Fruit fly (Drosophila melanogaster) whole organism, prepupa: ENCODE data around the gene CG5910.
A peak's percentile ranks its signal among the peaks of the same experiment; 100 is the strongest.

Source experiments
- Blimp-1 ChIP-seq: fragments of 200-800 bp; sonication (Bioruptor generic); optimal IDR thresholded peaks from 3 replicates; lab custom pipeline; 2017; ENCODE audit warnings: missing biosample characterization, missing genetic modification characterization, mild to moderate bottlenecking, moderate library complexity, missing genetic modification reagents
- CG10631 ChIP-seq: fragments of 200-800 bp; sonication (Bioruptor generic); optimal IDR thresholded peaks from 2 replicates; lab custom pipeline; 2016; ENCODE audit warnings: missing biosample characterization, missing genetic modification characterization
- CG10669 ChIP-seq: fragments of 200-800 bp; sonication (Bioruptor generic); optimal IDR thresholded peaks from 3 replicates; lab custom pipeline; 2018; ENCODE audit warnings: missing biosample characterization, mild to moderate bottlenecking, missing genetic modification characterization, moderate library complexity
- CG11294 ChIP-seq: fragments of 200-800 bp; sonication (Bioruptor generic); IDR thresholded peaks from 2 replicates; pipeline ENCODE4 v1.3.6; 2022; ENCODE audit warnings: missing biosample characterization, missing genetic modification characterization
- CG11762 ChIP-seq: fragments of 200-800 bp; sonication (Bioruptor generic); optimal IDR thresholded peaks from 3 replicates; lab custom pipeline; 2016; ENCODE audit warnings: missing biosample characterization, missing genetic modification characterization; ENCODE audit not compliant: insufficient read depth
- CG15336 ChIP-seq: fragments of 200-800 bp; sonication (Bioruptor generic); IDR thresholded peaks from 2 replicates; pipeline ENCODE4 v1.3.6; 2022; ENCODE audit warnings: missing biosample characterization, missing genetic modification characterization
- CG1621 ChIP-seq: fragments of 200-800 bp; sonication (Bioruptor generic); optimal IDR thresholded peaks from 3 replicates; lab custom pipeline; 2018; ENCODE audit warnings: missing biosample characterization, mild to moderate bottlenecking, missing genetic modification characterization
- CG16779 ChIP-seq: fragments of 200-800 bp; sonication (Bioruptor generic); optimal IDR thresholded peaks from 3 replicates; lab custom pipeline; 2017; ENCODE audit warnings: missing biosample characterization, mild to moderate bottlenecking, missing genetic modification characterization
- CG3032 ChIP-seq: fragments of 200-800 bp; optimal IDR thresholded peaks from 2 replicates; lab custom pipeline; 2019; ENCODE audit warnings: missing biosample characterization, mild to moderate bottlenecking, missing genetic modification characterization, moderate library complexity
- CG32006 ChIP-seq: fragments of 200-800 bp; sonication (Bioruptor generic); optimal IDR thresholded peaks from 3 replicates; lab custom pipeline; 2017; ENCODE audit warnings: missing biosample characterization, mild to moderate bottlenecking, missing genetic modification characterization
- CG34406 ChIP-seq: fragments of 200-800 bp; sonication (Bioruptor generic); optimal IDR thresholded peaks from 3 replicates; lab custom pipeline; 2016; ENCODE audit warnings: missing biosample characterization, missing genetic modification characterization
- CG3919 ChIP-seq: fragments of 200-800 bp; sonication (Bioruptor generic); optimal IDR thresholded peaks from 3 replicates; lab custom pipeline; 2016; ENCODE audit warnings: missing biosample characterization, missing genetic modification characterization
- CG6163 ChIP-seq: fragments of 200-800 bp; sonication (Bioruptor generic); IDR thresholded peaks from 3 replicates; pipeline ENCODE4 v1.3.6; 2022; ENCODE audit warnings: missing biosample characterization, missing genetic modification characterization
- CG6276 ChIP-seq: fragments of 200-800 bp; sonication (Bioruptor generic); optimal IDR thresholded peaks from 2 replicates; lab custom pipeline; 2017; ENCODE audit warnings: missing biosample characterization, mild to moderate bottlenecking, missing genetic modification characterization
- CG6792 ChIP-seq: fragments of 200-800 bp; sonication (Bioruptor generic); optimal IDR thresholded peaks from 3 replicates; lab custom pipeline; 2016; ENCODE audit warnings: missing biosample characterization, missing genetic modification characterization
- CG7368 ChIP-seq: fragments of 200-800 bp; sonication (Bioruptor generic); optimal IDR thresholded peaks from 3 replicates; lab custom pipeline; 2016; ENCODE audit warnings: missing biosample characterization, missing genetic modification characterization
- CG8319 ChIP-seq: fragments of 200-800 bp; sonication (Bioruptor generic); optimal IDR thresholded peaks from 3 replicates; lab custom pipeline; 2016; ENCODE audit warnings: missing biosample characterization, missing genetic modification characterization
- CG8632 ChIP-seq: fragments of 200-800 bp; sonication (Bioruptor generic); optimal IDR thresholded peaks from 3 replicates; lab custom pipeline; 2016; ENCODE audit warnings: missing biosample characterization, missing genetic modification characterization
- CG9139 ChIP-seq: fragments of 200-800 bp; sonication (Bioruptor generic); optimal IDR thresholded peaks from 3 replicates; lab custom pipeline; 2017; ENCODE audit warnings: missing biosample characterization, mild to moderate bottlenecking, missing genetic modification characterization
- Eip75B ChIP-seq: fragments of 200-800 bp; sonication (Bioruptor generic); optimal IDR thresholded peaks from 3 replicates; lab custom pipeline; 2016; ENCODE audit warnings: missing biosample characterization, missing genetic modification characterization
- Eip78C ChIP-seq: fragments of 200-800 bp; sonication (Bioruptor generic); peaks from one replicate; lab custom pipeline; 2016; ENCODE audit warnings: missing biosample characterization, missing genetic modification characterization
- Eip93F ChIP-seq: fragments of 200-800 bp; sonication (Bioruptor generic); optimal IDR thresholded peaks from 2 replicates; lab custom pipeline; 2016; ENCODE audit warnings: missing biosample characterization, mild to moderate bottlenecking, missing genetic modification characterization
- Ets21C ChIP-seq: fragments of 200-800 bp; sonication (Bioruptor generic); optimal IDR thresholded peaks from 3 replicates; lab custom pipeline; 2016; ENCODE audit warnings: missing biosample characterization, missing genetic modification characterization
- Hr39 ChIP-seq: fragments of 200-800 bp; sonication (Bioruptor generic); optimal IDR thresholded peaks from 2 replicates; lab custom pipeline; 2016; ENCODE audit warnings: missing biosample characterization, missing genetic modification characterization
- Hr4 ChIP-seq: fragments of 200-800 bp; sonication (Bioruptor generic); optimal IDR thresholded peaks from 3 replicates; lab custom pipeline; 2016; ENCODE audit warnings: missing biosample characterization, missing genetic modification characterization
- Lpt ChIP-seq: fragments of 200-800 bp; sonication (Bioruptor generic); optimal IDR thresholded peaks from 3 replicates; lab custom pipeline; 2016; ENCODE audit warnings: missing biosample characterization, missing genetic modification characterization
- Met ChIP-seq: fragments of 200-800 bp; sonication (Bioruptor generic); optimal IDR thresholded peaks from 3 replicates; lab custom pipeline; 2016; ENCODE audit warnings: missing biosample characterization, missing genetic modification characterization
- Smox ChIP-seq: fragments of 200-800 bp; sonication (Bioruptor generic); optimal IDR thresholded peaks from 3 replicates; lab custom pipeline; 2016; ENCODE audit warnings: missing biosample characterization, missing genetic modification characterization
- Sox102F ChIP-seq: fragments of 200-800 bp; sonication (Bioruptor generic); optimal IDR thresholded peaks from 2 replicates; lab custom pipeline; 2016; ENCODE audit warnings: missing biosample characterization, mild to moderate bottlenecking, missing genetic modification characterization
- Sox14 ChIP-seq: fragments of 200-800 bp; sonication (Bioruptor generic); optimal IDR thresholded peaks from 3 replicates; lab custom pipeline; 2016; ENCODE audit warnings: missing biosample characterization, missing genetic modification characterization
- Sox15 ChIP-seq: fragments of 200-800 bp; sonication (Bioruptor generic); optimal IDR thresholded peaks from 3 replicates; lab custom pipeline; 2016; ENCODE audit warnings: missing biosample characterization, missing genetic modification characterization
- dac ChIP-seq: fragments of 200-800 bp; sonication (Bioruptor generic); optimal IDR thresholded peaks from 2 replicates; lab custom pipeline; 2017; ENCODE audit warnings: missing biosample characterization, mild to moderate bottlenecking, missing genetic modification characterization
- dsx ChIP-seq: fragments of 200-800 bp; optimal IDR thresholded peaks from 3 replicates; lab custom pipeline; 2019; ENCODE audit warnings: missing biosample characterization, mild to moderate bottlenecking, missing genetic modification characterization, moderate library complexity; ENCODE audit not compliant: poor library complexity, severe bottlenecking
- fd59A ChIP-seq: fragments of 200-800 bp; sonication (Bioruptor generic); optimal IDR thresholded peaks from 2 replicates; lab custom pipeline; 2017; ENCODE audit warnings: missing biosample characterization, mild to moderate bottlenecking, missing genetic modification characterization, missing genetic modification reagents
- fd85E ChIP-seq: fragments of 200-800 bp; sonication (Bioruptor generic); optimal IDR thresholded peaks from 3 replicates; lab custom pipeline; 2016; ENCODE audit warnings: missing biosample characterization, missing genetic modification characterization
- fkh ChIP-seq: fragments of 200-800 bp; sonication (Bioruptor generic); optimal IDR thresholded peaks from 3 replicates; lab custom pipeline; 2017; ENCODE audit warnings: missing biosample characterization, mild to moderate bottlenecking, missing genetic modification characterization, moderate library complexity
- lz ChIP-seq: fragments of 200-800 bp; sonication (Bioruptor generic); optimal IDR thresholded peaks from 3 replicates; lab custom pipeline; 2016; ENCODE audit warnings: missing biosample characterization, missing genetic modification characterization
- pdm3 ChIP-seq: fragments of 200-800 bp; sonication (Bioruptor generic); optimal IDR thresholded peaks from 3 replicates; lab custom pipeline; 2016; ENCODE audit warnings: missing biosample characterization, missing genetic modification characterization
- salr ChIP-seq, 2 experiments: fragments of 200-800 bp; sonication (Bioruptor generic); optimal IDR thresholded peaks; 3 replicates each; lab custom pipeline; 2016 to 2018; ENCODE audit warnings: missing biosample characterization in 2 of 2, missing genetic modification characterization in 2 of 2, mild to moderate bottlenecking in 1 of 2
- spab ChIP-seq: fragments of 200-800 bp; sonication (Bioruptor generic); optimal IDR thresholded peaks from 2 replicates; lab custom pipeline; 2017; ENCODE audit warnings: missing biosample characterization, mild to moderate bottlenecking, missing genetic modification characterization, missing genetic modification reagents
- svp ChIP-seq: fragments of 200-800 bp; sonication (Bioruptor generic); peaks from one replicate; lab custom pipeline; 2016; ENCODE audit warnings: missing biosample characterization, missing genetic modification characterization
- topi ChIP-seq: fragments of 200-800 bp; sonication (Bioruptor generic); optimal IDR thresholded peaks from 3 replicates; lab custom pipeline; 2016; ENCODE audit warnings: missing biosample characterization, missing genetic modification characterization
- vri ChIP-seq: fragments of 200-800 bp; sonication (Bioruptor generic); optimal IDR thresholded peaks from 3 replicates; lab custom pipeline; 2016; ENCODE audit warnings: missing biosample characterization, mild to moderate bottlenecking, missing genetic modification characterization

The CG5910 gene

DNA sequence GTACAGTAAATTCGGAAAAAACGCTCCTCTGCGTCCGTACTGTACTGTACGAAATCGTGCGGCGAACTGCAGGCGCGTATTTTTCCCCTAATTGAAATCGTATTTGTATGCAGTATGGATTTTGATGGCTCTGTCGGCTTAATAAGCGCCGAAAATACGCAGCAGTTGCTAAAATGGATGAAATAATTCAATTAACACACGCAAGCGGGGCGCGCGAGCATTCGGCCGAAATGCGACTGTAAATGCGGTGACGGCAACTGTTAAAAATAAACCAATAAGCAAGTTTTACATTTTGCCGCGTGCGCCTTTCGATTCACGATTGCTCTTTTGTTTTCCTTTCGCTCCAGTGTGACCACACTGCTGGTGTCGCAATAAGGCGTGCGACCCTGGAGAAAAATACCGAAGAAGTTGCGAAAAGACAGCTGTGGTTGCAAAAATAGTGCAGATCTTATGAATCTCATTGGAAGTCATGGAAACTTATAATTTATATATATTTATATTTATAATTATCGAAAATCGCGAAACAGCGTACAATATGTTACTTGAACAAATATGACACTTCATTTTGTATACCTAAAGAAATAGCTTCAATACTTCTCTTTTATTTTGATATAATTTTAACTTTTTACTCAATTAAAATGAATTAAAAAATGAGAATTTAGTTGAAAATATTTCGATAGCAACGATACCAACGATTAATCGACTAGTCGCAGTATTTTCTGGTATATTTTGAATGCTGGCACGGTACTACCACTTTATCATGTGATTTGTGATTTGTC lies 31.0 kb downstream of the CG5910 start, which contains the start of the genes CG32428 and CG5969 (continued):
- TF ChIP-seq CG11294, result peak; percentile 53
- TF ChIP-seq Ets21C (GFP tag; lab: Kevin White, UChicago), result peak; percentile 34
- TF ChIP-seq CG10669 (GFP tag; lab: Kevin White, UChicago), result peak; percentile 71
- peak; percentile 61 for TF ChIP-seq fkh (GFP tag; lab: Kevin White, UChicago)
- peak; percentile 74 for TF ChIP-seq CG3919 (GFP tag; lab: Kevin White, UChicago)
- peak; percentile 64 for TF ChIP-seq dsx (GFP tag; lab: Kevin White, UChicago)
- TF ChIP-seq fd85E (GFP tag; lab: Kevin White, UChicago), result peak; percentile 33
- peak; percentile 83 for TF ChIP-seq CG15336
- TF ChIP-seq spab (GFP tag; lab: Kevin White, UChicago), result peak; percentile 28
- TF ChIP-seq Eip75B, result peak; percentile 45
- peak; percentile 62 for TF ChIP-seq pdm3
- TF ChIP-seq svp, result peak; percentile 85
- TF ChIP-seq vri (GFP tag; lab: Kevin White, UChicago), result peak; percentile 65
- TF ChIP-seq fd59A (GFP tag; lab: Kevin White, UChicago), result no peak
- TF ChIP-seq CG9139 (GFP tag; lab: Kevin White, UChicago), result no peak
- TF ChIP-seq CG16779 (tag; lab: Kevin White, UChicago), result peak; percentile 42
- peak; percentile 80 for TF ChIP-seq CG32006 (GFP tag; lab: Kevin White, UChicago)
- peak; percentile 41 for TF ChIP-seq CG11762 (GFP tag; lab: Kevin White, UChicago)
- TF ChIP-seq CG3032 (tag; lab: Kevin White, UChicago), result peak; percentile 84
- peak; percentile 47 for TF ChIP-seq Sox102F (GFP tag; lab: Kevin White, UChicago)
- peak; percentile 27 to 52 for TF ChIP-seq salr (GFP tag; optimal IDR thresholded peaks at IDR 0.05; lab: Kevin White, UChicago)
- peak; percentile 55 for TF ChIP-seq Sox15

DNA sequence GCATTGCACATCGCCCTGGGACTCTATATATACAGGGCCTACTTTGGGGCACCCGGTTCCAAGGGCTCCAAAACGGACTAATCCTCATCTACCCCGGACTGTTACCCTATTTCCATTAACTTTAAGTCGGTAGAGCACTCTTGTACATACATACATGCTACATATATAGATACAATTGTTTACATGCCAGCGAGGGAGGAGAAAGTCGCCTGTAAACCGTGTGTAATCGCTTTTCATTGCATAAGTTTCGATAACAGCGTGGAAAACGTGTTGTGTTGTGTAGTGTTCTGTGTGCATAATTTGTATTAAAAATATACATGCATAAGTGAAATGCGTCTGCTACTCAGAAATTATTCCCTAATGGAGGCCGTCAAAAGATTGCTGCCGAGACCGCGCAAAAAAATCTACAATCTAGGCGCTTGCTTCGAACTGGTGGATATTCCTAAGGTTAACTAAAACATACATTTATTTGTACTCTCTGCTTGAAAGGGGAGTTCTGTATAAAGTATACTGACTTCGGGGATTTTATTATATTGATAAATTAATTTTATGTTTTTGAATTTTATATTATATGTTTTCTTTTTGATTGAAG lies 32.1 kb downstream of the CG5910 start, which contains the start of gene isoQC:
Gene isoQC, plus strand, starts transcription at position 270 of the 592 bp plus-strand sequence.
- TF ChIP-seq Sox102F (GFP tag; lab: Kevin White, UChicago) (no peak), Smox (no peak), CG9139 (GFP tag; lab: Kevin White, UChicago) (no peak), dac (no peak), CG8319 (GFP tag; lab: Kevin White, UChicago) (no peak), vri (GFP tag; lab: Kevin White, UChicago) (peak; percentile 52)

DNA sequence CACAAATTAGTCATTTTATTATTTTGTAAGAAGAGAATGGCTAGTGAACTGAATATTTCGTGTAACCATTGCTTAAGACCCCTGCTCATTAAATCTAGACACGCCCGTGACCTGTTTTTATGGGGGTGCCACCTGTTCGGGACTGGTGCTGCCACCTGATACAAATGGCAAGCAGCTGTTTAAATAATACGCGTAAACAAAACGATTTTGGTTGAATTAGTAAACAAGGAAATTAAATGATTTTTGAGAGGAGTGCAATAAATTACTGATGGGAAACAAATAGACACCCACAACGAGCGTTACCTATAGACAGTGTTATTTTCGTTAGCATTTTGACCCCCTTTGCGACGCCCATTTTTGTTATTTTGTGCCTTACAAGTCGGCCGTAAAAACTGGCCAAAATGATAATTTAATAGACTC lies 32.6 kb downstream of the CG5910 start:
- peak; percentile 85 for TF ChIP-seq lz
- TF ChIP-seq CG9139 (GFP tag; lab: Kevin White, UChicago), result peak; percentile 28
- TF ChIP-seq pdm3, result peak; percentile 88
- peak; percentile 86 for TF ChIP-seq Hr39
- peak; percentile 93 for TF ChIP-seq CG3919 (GFP tag; lab: Kevin White, UChicago)
- TF ChIP-seq spab (GFP tag; lab: Kevin White, UChicago), result peak; percentile 60
- peak; percentile 82 for TF ChIP-seq topi (GFP tag; lab: Kevin White, UChicago)
- TF ChIP-seq CG3032 (tag; lab: Kevin White, UChicago), result peak; percentile 80
- TF ChIP-seq Hr4 (GFP tag; lab: Kevin White, UChicago), result peak; percentile 89
- TF ChIP-seq Sox15, result peak; percentile 68
- peak; percentile 83 for TF ChIP-seq CG6276 (GFP tag; lab: Kevin White, UChicago)
- no peak for TF ChIP-seq CG15336
- TF ChIP-seq Sox102F (GFP tag; lab: Kevin White, UChicago), result peak; percentile 87
- TF ChIP-seq Ets21C (GFP tag; lab: Kevin White, UChicago), result peak; percentile 78
- TF ChIP-seq Blimp-1, result peak; percentile 63
- TF ChIP-seq Sox14 (GFP tag; lab: Kevin White, UChicago), result peak; percentile 87
- TF ChIP-seq Met (GFP tag; lab: Kevin White, UChicago), result peak; percentile 84
- peak; percentile 86 for TF ChIP-seq Lpt
- no peak for TF ChIP-seq CG6163 (GFP tag; lab: Robert Waterston, UW)
- peak; percentile 79 for TF ChIP-seq CG8632 (GFP tag; lab: Kevin White, UChicago)
- TF ChIP-seq CG1621 (tag; lab: Kevin White, UChicago), result peak; percentile 67
- peak; percentile 74 for TF ChIP-seq vri (GFP tag; lab: Kevin White, UChicago)
- TF ChIP-seq CG6792, result peak; percentile 85
- peak; percentile 88 for TF ChIP-seq CG10631 (GFP tag; lab: Kevin White, UChicago)
- peak; percentile 82 for TF ChIP-seq Eip93F (GFP tag; lab: Kevin White, UChicago)
- peak; percentile 74 for TF ChIP-seq CG16779 (tag; lab: Kevin White, UChicago)
- TF ChIP-seq fkh (GFP tag; lab: Kevin White, UChicago), result peak; percentile 98
- TF ChIP-seq CG7368 (GFP tag; lab: Kevin White, UChicago), result peak; percentile 87
- peak; percentile 54 to 85 for TF ChIP-seq salr (GFP tag; optimal IDR thresholded peaks at IDR 0.05; lab: Kevin White, UChicago)
- TF ChIP-seq Eip78C (GFP tag; lab: Kevin White, UChicago), result peak; percentile 96
- TF ChIP-seq CG34406 (GFP tag; lab: Kevin White, UChicago), result peak; percentile 88
